Fruit fly (Drosophila melanogaster) S2 (cell line): Measurements from ENCODE around the gene mfr.

Source experiments
- CG8478 ChIP-seq: fragments of >200 bp; optimal IDR thresholded peaks from 2 replicates; lab custom pipeline; 2018
- CTCF ChIP-seq, 2 experiments: fragments of >200 bp; optimal IDR thresholded peaks; 2 replicates each; lab custom pipeline; 2018

DNA sequence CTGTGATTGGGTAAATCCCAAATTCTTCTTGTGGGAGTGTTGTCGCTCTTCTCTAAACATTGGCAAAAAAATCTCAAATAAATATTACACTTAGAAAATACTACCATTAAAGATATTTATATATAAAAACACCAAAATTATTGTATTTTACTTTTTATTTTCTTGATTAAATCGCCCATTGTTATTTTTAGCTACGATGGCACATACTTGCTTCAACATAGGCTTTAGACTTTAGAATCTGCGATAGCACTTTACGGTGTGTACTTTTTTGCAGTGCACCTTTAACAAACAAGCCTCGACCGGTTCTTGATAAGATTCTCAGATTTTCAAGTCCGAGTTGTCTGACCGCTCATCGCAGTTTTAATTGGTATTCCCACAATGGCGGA, 42.2 kb upstream of the mfr start, which contains the start of gene GNBP3:
- TF ChIP-seq CG8478 (lab: Kevin White, UChicago), result no peak
- no peak for TF ChIP-seq CTCF (optimal IDR thresholded peaks at IDR 0.05; lab: Kevin White, UChicago)
